Worm (Caenorhabditis elegans): ENCODE results near the gene gskl-1.

The gskl-1 gene

DNA sequence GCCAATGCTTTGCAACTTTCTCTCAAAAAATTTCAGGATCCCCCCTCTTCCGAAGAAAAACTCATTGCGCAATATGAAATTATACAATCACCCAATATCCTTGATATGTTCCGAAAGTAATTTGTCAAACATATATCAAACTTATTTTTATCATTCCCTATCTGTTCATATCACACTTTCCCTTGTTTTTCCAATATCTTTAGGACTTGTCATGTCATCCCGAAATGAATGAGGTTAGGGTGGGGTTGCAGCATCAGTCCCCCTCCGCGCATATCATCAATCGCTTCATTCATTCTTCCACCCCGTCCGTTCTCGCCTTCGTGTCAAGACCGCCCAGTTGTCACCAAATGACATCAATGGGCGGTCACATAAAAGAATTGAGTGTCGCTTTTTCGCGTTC, 12.3 kb downstream of the gskl-1 start:
- TF ChIP-seq elt-2 (tag; optimal IDR thresholded peaks at IDR 0.05) (no peak), fkh-10 (GFP tag; optimal IDR thresholded peaks at IDR 0.05) (no peak), lin-39 (tag; optimal IDR thresholded peaks at IDR 0.05) (no peak), egl-5 (tag; optimal IDR thresholded peaks at IDR 0.05) (no peak), nhr-76 (tag; optimal IDR thresholded peaks at IDR 0.05) (no peak), unc-39 (tag; optimal IDR thresholded peaks at IDR 0.05) (no peak), lsy-12 (tag; optimal IDR thresholded peaks at IDR 0.05) (no peak), R02D3.7 (tag; optimal IDR thresholded peaks at IDR 0.05) (no peak), elt-3 (tag; optimal IDR thresholded peaks at IDR 0.05) (no peak), daf-12 (tag; optimal IDR thresholded peaks at IDR 0.05) (no peak), egl-27 (tag; optimal IDR thresholded peaks at IDR 0.05) (no peak)

DNA sequence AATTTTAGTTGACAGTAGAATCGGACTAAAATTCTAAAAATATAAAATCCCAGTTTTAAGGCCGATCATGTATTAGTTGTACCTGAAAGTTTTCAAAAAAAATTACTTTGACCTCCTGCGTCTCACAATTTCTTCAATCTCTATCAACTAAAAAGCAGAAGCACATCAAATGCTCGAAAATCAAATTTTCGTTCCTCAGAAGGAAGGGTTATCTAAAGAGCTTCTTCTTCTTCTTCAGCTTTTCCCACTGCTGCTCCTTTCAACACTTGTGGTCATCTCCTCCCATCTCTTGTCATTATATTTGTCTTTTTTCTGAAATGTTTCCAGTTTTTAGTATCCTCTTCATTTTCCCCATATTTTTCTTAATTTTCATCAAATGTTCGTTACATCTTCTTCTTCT, 17.4 kb downstream of the gskl-1 start:
- no peak for TF ChIP-seq lin-15B (tag; optimal IDR thresholded peaks at IDR 0.05)
- TF ChIP-seq R02D3.7 (tag; optimal IDR thresholded peaks at IDR 0.05): no peak
- TF ChIP-seq nhr-43 (tag; optimal IDR thresholded peaks at IDR 0.05; ENCODE audit: poor library complexity, severe bottlenecking): no peak
- no peak for TF ChIP-seq elt-1 (tag; optimal IDR thresholded peaks at IDR 0.05)
- TF ChIP-seq nhr-237 (tag; optimal IDR thresholded peaks at IDR 0.05): no peak
- no peak for TF ChIP-seq zag-1 (tag; optimal IDR thresholded peaks at IDR 0.05)
- TF ChIP-seq skn-1 (tag; optimal IDR thresholded peaks at IDR 0.05): no peak
- no peak for TF ChIP-seq ZK546.5 (tag; optimal IDR thresholded peaks at IDR 0.05)
- TF ChIP-seq unc-62 (GFP tag; optimal IDR thresholded peaks at IDR 0.05): no peak
- no peak for TF ChIP-seq ceh-28 (tag; optimal IDR thresholded peaks at IDR 0.05)
- TF ChIP-seq fos-1 (tag; optimal IDR thresholded peaks at IDR 0.05): no peak
- no peak for TF ChIP-seq fkh-2 (tag; optimal IDR thresholded peaks at IDR 0.05)
- TF ChIP-seq ama-1 (optimal IDR thresholded peaks at IDR 0.05): no peak
- TF ChIP-seq ztf-4 (tag; optimal IDR thresholded peaks at IDR 0.05): no peak
- no peak for TF ChIP-seq elt-2 (tag; optimal IDR thresholded peaks at IDR 0.05)
- TF ChIP-seq jun-1 (tag; optimal IDR thresholded peaks at IDR 0.05): no peak
- TF ChIP-seq nhr-77 (tag; optimal IDR thresholded peaks at IDR 0.05): no peak

DNA sequence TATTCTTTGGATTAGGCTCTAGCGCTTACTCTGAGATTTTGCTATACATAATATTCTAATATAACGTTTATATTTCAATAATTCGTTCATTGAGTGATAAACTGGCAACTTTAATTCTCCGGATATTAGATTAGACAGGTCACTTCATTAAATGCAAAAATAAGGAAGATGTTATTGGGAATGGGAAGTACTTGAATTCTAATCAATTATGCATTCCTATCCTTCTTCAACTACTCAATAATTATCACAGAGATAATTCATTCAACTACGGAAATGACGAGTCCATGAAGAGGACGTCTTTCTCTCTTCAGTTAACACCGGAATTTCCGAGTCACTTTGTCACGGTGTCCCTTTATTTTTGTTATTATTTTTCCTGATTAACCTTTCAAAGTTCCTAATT, 23.3 kb downstream of the gskl-1 start:
- TF ChIP-seq fkh-10 (GFP tag; optimal IDR thresholded peaks at IDR 0.05): no peak
- no peak for TF ChIP-seq elt-3 (tag; optimal IDR thresholded peaks at IDR 0.05)
- TF ChIP-seq daf-12 (tag; optimal IDR thresholded peaks at IDR 0.05): no peak
- TF ChIP-seq egl-5 (tag; optimal IDR thresholded peaks at IDR 0.05): no peak
- TF ChIP-seq nhr-237 (tag; optimal IDR thresholded peaks at IDR 0.05): no peak
- no peak for TF ChIP-seq ztf-4 (tag; optimal IDR thresholded peaks at IDR 0.05)
- TF ChIP-seq egl-27 (tag; optimal IDR thresholded peaks at IDR 0.05): no peak
- TF ChIP-seq aly-2 (tag; optimal IDR thresholded peaks at IDR 0.05): no peak
- no peak for TF ChIP-seq nhr-28 (tag; optimal IDR thresholded peaks at IDR 0.05)
- no peak for TF ChIP-seq skn-1 (tag; optimal IDR thresholded peaks at IDR 0.05)
- no peak for TF ChIP-seq elt-1 (tag; optimal IDR thresholded peaks at IDR 0.05)
- no peak for TF ChIP-seq mml-1 (tag; optimal IDR thresholded peaks at IDR 0.05)
- no peak for TF ChIP-seq nhr-12 (tag; optimal IDR thresholded peaks at IDR 0.05)
- TF ChIP-seq unc-62 (GFP tag; optimal IDR thresholded peaks at IDR 0.05): no peak
- TF ChIP-seq zag-1 (tag; optimal IDR thresholded peaks at IDR 0.05): no peak
- TF ChIP-seq nhr-76 (tag; optimal IDR thresholded peaks at IDR 0.05): no peak

DNA sequence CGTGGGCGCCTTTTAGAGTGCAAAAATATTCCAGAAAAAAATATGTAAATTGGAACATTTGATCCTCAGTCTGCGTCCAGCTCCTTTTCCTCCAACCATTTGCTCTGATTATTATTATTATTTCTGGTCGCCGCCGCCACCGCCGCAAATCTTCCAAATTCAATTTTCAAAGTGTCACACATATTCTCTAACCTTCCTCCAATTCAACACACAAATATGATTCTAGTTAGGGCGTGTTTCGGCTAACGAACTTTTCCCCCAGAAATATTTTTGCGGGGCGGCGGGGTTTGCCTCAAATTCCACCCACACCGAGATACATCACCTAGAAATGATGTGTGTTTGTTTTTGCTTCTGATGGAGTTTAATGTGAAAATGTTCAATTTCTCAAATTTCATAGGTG, 24.3 kb downstream of the gskl-1 start:
- TF ChIP-seq lin-15B (tag; optimal IDR thresholded peaks at IDR 0.05) (no peak), R02D3.7 (tag; optimal IDR thresholded peaks at IDR 0.05) (no peak), fkh-2 (tag; optimal IDR thresholded peaks at IDR 0.05) (no peak), zag-1 (tag; optimal IDR thresholded peaks at IDR 0.05) (no peak), egl-27 (tag; optimal IDR thresholded peaks at IDR 0.05) (no peak), ceh-28 (tag; optimal IDR thresholded peaks at IDR 0.05) (no peak), lin-39 (tag; optimal IDR thresholded peaks at IDR 0.05) (no peak), nhr-43 (tag; optimal IDR thresholded peaks at IDR 0.05; ENCODE audit: poor library complexity, severe bottlenecking) (no peak), sea-2 (GFP tag; optimal IDR thresholded peaks at IDR 0.05) (no peak), pha-4 (tag; optimal IDR thresholded peaks at IDR 0.05) (no peak)

DNA sequence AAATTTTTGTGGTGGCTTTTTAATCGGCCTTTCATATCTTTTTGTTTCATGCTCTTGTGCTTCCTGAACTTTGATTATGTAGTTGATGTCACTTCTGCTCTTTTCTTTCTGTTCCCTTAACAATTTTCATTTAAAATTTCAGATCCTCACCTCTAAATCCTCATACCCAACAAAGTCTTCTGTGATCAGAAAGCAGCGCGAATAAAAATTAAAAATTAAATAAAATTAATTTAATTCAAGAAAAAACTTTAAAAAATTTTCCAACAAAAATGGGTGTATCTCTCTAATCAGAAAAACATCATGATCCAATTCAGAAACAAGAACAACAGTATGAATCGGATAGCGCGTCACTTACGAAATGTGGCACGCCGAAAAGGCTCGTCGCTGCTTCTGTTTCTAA, 27.9 kb downstream of the gskl-1 start, which contains the start of gene ptp-3:
TSS of gene ptp-3 (plus strand) at position 301 of the 400 bp plus-strand sequence.
- TF ChIP-seq mml-1 (tag; optimal IDR thresholded peaks at IDR 0.05) (no peak), ceh-28 (tag; optimal IDR thresholded peaks at IDR 0.05) (no peak), nhr-23 (tag; optimal IDR thresholded peaks at IDR 0.05) (no peak), elt-2 (tag; optimal IDR thresholded peaks at IDR 0.05) (no peak), sea-2 (GFP tag; optimal IDR thresholded peaks at IDR 0.05) (no peak), nhr-12 (tag; optimal IDR thresholded peaks at IDR 0.05) (no peak), lin-15B (tag; optimal IDR thresholded peaks at IDR 0.05) (no peak), pha-4 (tag; optimal IDR thresholded peaks at IDR 0.05) (no peak), aly-2 (tag; optimal IDR thresholded peaks at IDR 0.05) (no peak), lin-39 (tag; optimal IDR thresholded peaks at IDR 0.05) (no peak)

All from whole organism, L3 larva.